Fruit fly (Drosophila melanogaster) whole organism, prepupa: ENCODE measurements around the gene Ankle2.
A peak's percentile ranks its signal among the peaks of the same experiment; 100 is the strongest.

ENCODE experiments used
- Blimp-1 ChIP-seq: fragments of 200-800 bp; sonication (Bioruptor generic); optimal IDR thresholded peaks from 3 replicates; lab custom pipeline; 2017; ENCODE audit warnings: missing biosample characterization, missing genetic modification characterization, mild to moderate bottlenecking, moderate library complexity, missing genetic modification reagents
- CG10631 ChIP-seq: fragments of 200-800 bp; sonication (Bioruptor generic); optimal IDR thresholded peaks from 2 replicates; lab custom pipeline; 2016; ENCODE audit warnings: missing biosample characterization, missing genetic modification characterization
- CG10669 ChIP-seq: fragments of 200-800 bp; sonication (Bioruptor generic); optimal IDR thresholded peaks from 3 replicates; lab custom pipeline; 2018; ENCODE audit warnings: missing biosample characterization, mild to moderate bottlenecking, missing genetic modification characterization, moderate library complexity
- CG11294 ChIP-seq: fragments of 200-800 bp; sonication (Bioruptor generic); IDR thresholded peaks from 2 replicates; pipeline ENCODE4 v1.3.6; 2022; ENCODE audit warnings: missing biosample characterization, missing genetic modification characterization
- CG11902 ChIP-seq: fragments of 200-800 bp; sonication (Bioruptor generic); optimal IDR thresholded peaks from 3 replicates; lab custom pipeline; 2016; ENCODE audit warnings: missing biosample characterization, missing genetic modification characterization
- CG15336 ChIP-seq: fragments of 200-800 bp; sonication (Bioruptor generic); IDR thresholded peaks from 2 replicates; pipeline ENCODE4 v1.3.6; 2022; ENCODE audit warnings: missing biosample characterization, missing genetic modification characterization
- CG1621 ChIP-seq: fragments of 200-800 bp; sonication (Bioruptor generic); optimal IDR thresholded peaks from 3 replicates; lab custom pipeline; 2018; ENCODE audit warnings: missing biosample characterization, mild to moderate bottlenecking, missing genetic modification characterization
- CG16779 ChIP-seq: fragments of 200-800 bp; sonication (Bioruptor generic); optimal IDR thresholded peaks from 3 replicates; lab custom pipeline; 2017; ENCODE audit warnings: missing biosample characterization, mild to moderate bottlenecking, missing genetic modification characterization
- CG3032 ChIP-seq: fragments of 200-800 bp; optimal IDR thresholded peaks from 2 replicates; lab custom pipeline; 2019; ENCODE audit warnings: missing biosample characterization, mild to moderate bottlenecking, missing genetic modification characterization, moderate library complexity
- CG31627 ChIP-seq: fragments of 200-800 bp; sonication (Bioruptor generic); optimal IDR thresholded peaks from 3 replicates; lab custom pipeline; 2016; ENCODE audit warnings: missing biosample characterization, missing genetic modification characterization
- CG34406 ChIP-seq: fragments of 200-800 bp; sonication (Bioruptor generic); optimal IDR thresholded peaks from 3 replicates; lab custom pipeline; 2016; ENCODE audit warnings: missing biosample characterization, missing genetic modification characterization
- CG3919 ChIP-seq: fragments of 200-800 bp; sonication (Bioruptor generic); optimal IDR thresholded peaks from 3 replicates; lab custom pipeline; 2016; ENCODE audit warnings: missing biosample characterization, missing genetic modification characterization
- CG6276 ChIP-seq: fragments of 200-800 bp; sonication (Bioruptor generic); optimal IDR thresholded peaks from 2 replicates; lab custom pipeline; 2017; ENCODE audit warnings: missing biosample characterization, mild to moderate bottlenecking, missing genetic modification characterization
- CG6792 ChIP-seq: fragments of 200-800 bp; sonication (Bioruptor generic); optimal IDR thresholded peaks from 3 replicates; lab custom pipeline; 2016; ENCODE audit warnings: missing biosample characterization, missing genetic modification characterization
- CG6808 ChIP-seq: fragments of 200-800 bp; sonication (Bioruptor generic); optimal IDR thresholded peaks from 3 replicates; lab custom pipeline; 2017; ENCODE audit warnings: missing biosample characterization, missing genetic modification characterization, mild to moderate bottlenecking, moderate library complexity, missing genetic modification reagents
- CG6854 ChIP-seq: fragments of 200-800 bp; sonication (Bioruptor generic); optimal IDR thresholded peaks from 2 replicates; lab custom pipeline; 2017; ENCODE audit warnings: missing biosample characterization, mild to moderate bottlenecking, missing genetic modification characterization
- CG7368 ChIP-seq: fragments of 200-800 bp; sonication (Bioruptor generic); optimal IDR thresholded peaks from 3 replicates; lab custom pipeline; 2016; ENCODE audit warnings: missing biosample characterization, missing genetic modification characterization
- CG8319 ChIP-seq: fragments of 200-800 bp; sonication (Bioruptor generic); optimal IDR thresholded peaks from 3 replicates; lab custom pipeline; 2016; ENCODE audit warnings: missing biosample characterization, missing genetic modification characterization
- CG8632 ChIP-seq: fragments of 200-800 bp; sonication (Bioruptor generic); optimal IDR thresholded peaks from 3 replicates; lab custom pipeline; 2016; ENCODE audit warnings: missing biosample characterization, missing genetic modification characterization
- CG9139 ChIP-seq: fragments of 200-800 bp; sonication (Bioruptor generic); optimal IDR thresholded peaks from 3 replicates; lab custom pipeline; 2017; ENCODE audit warnings: missing biosample characterization, mild to moderate bottlenecking, missing genetic modification characterization
- Eip75B ChIP-seq: fragments of 200-800 bp; sonication (Bioruptor generic); optimal IDR thresholded peaks from 3 replicates; lab custom pipeline; 2016; ENCODE audit warnings: missing biosample characterization, missing genetic modification characterization
- Eip78C ChIP-seq: fragments of 200-800 bp; sonication (Bioruptor generic); peaks from one replicate; lab custom pipeline; 2016; ENCODE audit warnings: missing biosample characterization, missing genetic modification characterization
- Ets21C ChIP-seq: fragments of 200-800 bp; sonication (Bioruptor generic); optimal IDR thresholded peaks from 3 replicates; lab custom pipeline; 2016; ENCODE audit warnings: missing biosample characterization, missing genetic modification characterization
- Ets96B ChIP-seq: fragments of 200-800 bp; optimal IDR thresholded peaks from 2 replicates; lab custom pipeline; 2019; ENCODE audit warnings: missing biosample characterization, mild to moderate bottlenecking, missing genetic modification characterization, moderate library complexity
- Gug ChIP-seq: fragments of 200-800 bp; sonication (Bioruptor generic); IDR thresholded peaks from 2 replicates; pipeline ENCODE4 v1.3.6; 2022; ENCODE audit warnings: missing biosample characterization, missing genetic modification characterization
- Hr38 ChIP-seq: sonication (Bioruptor generic); optimal IDR thresholded peaks from 2 replicates; lab custom pipeline; 2016; ENCODE audit warnings: missing biosample characterization, missing genetic modification characterization
- Hr39 ChIP-seq: fragments of 200-800 bp; sonication (Bioruptor generic); optimal IDR thresholded peaks from 2 replicates; lab custom pipeline; 2016; ENCODE audit warnings: missing biosample characterization, missing genetic modification characterization
- Hr4 ChIP-seq: fragments of 200-800 bp; sonication (Bioruptor generic); optimal IDR thresholded peaks from 3 replicates; lab custom pipeline; 2016; ENCODE audit warnings: missing biosample characterization, missing genetic modification characterization
- Lpt ChIP-seq: fragments of 200-800 bp; sonication (Bioruptor generic); optimal IDR thresholded peaks from 3 replicates; lab custom pipeline; 2016; ENCODE audit warnings: missing biosample characterization, missing genetic modification characterization
- OdsH ChIP-seq: fragments of 200-800 bp; sonication (Bioruptor generic); optimal IDR thresholded peaks from 3 replicates; lab custom pipeline; 2016; ENCODE audit warnings: missing biosample characterization, missing genetic modification characterization
- Smox ChIP-seq: fragments of 200-800 bp; sonication (Bioruptor generic); optimal IDR thresholded peaks from 3 replicates; lab custom pipeline; 2016; ENCODE audit warnings: missing biosample characterization, missing genetic modification characterization
- Sox102F ChIP-seq: fragments of 200-800 bp; sonication (Bioruptor generic); optimal IDR thresholded peaks from 2 replicates; lab custom pipeline; 2016; ENCODE audit warnings: missing biosample characterization, mild to moderate bottlenecking, missing genetic modification characterization
- Sox14 ChIP-seq: fragments of 200-800 bp; sonication (Bioruptor generic); optimal IDR thresholded peaks from 3 replicates; lab custom pipeline; 2016; ENCODE audit warnings: missing biosample characterization, missing genetic modification characterization
- Sox15 ChIP-seq: fragments of 200-800 bp; sonication (Bioruptor generic); optimal IDR thresholded peaks from 3 replicates; lab custom pipeline; 2016; ENCODE audit warnings: missing biosample characterization, missing genetic modification characterization
- achi ChIP-seq: fragments of 200-800 bp; sonication (Bioruptor generic); optimal IDR thresholded peaks from 3 replicates; lab custom pipeline; 2016; ENCODE audit warnings: missing biosample characterization, missing genetic modification characterization
- cyc ChIP-seq: fragments of 200-800 bp; sonication (Bioruptor generic); optimal IDR thresholded peaks from 3 replicates; lab custom pipeline; 2016; ENCODE audit warnings: missing biosample characterization, missing genetic modification characterization
- dac ChIP-seq: fragments of 200-800 bp; sonication (Bioruptor generic); optimal IDR thresholded peaks from 2 replicates; lab custom pipeline; 2017; ENCODE audit warnings: missing biosample characterization, mild to moderate bottlenecking, missing genetic modification characterization
- eg ChIP-seq: fragments of 200-800 bp; sonication (Bioruptor generic); IDR thresholded peaks from 3 replicates; pipeline ENCODE4 v1.3.6; 2022; ENCODE audit warnings: missing biosample characterization, missing genetic modification characterization
- esn ChIP-seq: fragments of 200-800 bp; sonication (Bioruptor generic); optimal IDR thresholded peaks from 2 replicates; lab custom pipeline; 2016; ENCODE audit warnings: missing biosample characterization, mild to moderate bottlenecking, missing genetic modification characterization, moderate library complexity
- fd59A ChIP-seq: fragments of 200-800 bp; sonication (Bioruptor generic); optimal IDR thresholded peaks from 2 replicates; lab custom pipeline; 2017; ENCODE audit warnings: missing biosample characterization, mild to moderate bottlenecking, missing genetic modification characterization, missing genetic modification reagents
- fd85E ChIP-seq: fragments of 200-800 bp; sonication (Bioruptor generic); optimal IDR thresholded peaks from 3 replicates; lab custom pipeline; 2016; ENCODE audit warnings: missing biosample characterization, missing genetic modification characterization
- lz ChIP-seq: fragments of 200-800 bp; sonication (Bioruptor generic); optimal IDR thresholded peaks from 3 replicates; lab custom pipeline; 2016; ENCODE audit warnings: missing biosample characterization, missing genetic modification characterization
- net ChIP-seq: fragments of 200-800 bp; sonication (Bioruptor generic); optimal IDR thresholded peaks from 3 replicates; lab custom pipeline; 2016; ENCODE audit warnings: missing biosample characterization, missing genetic modification characterization
- pdm3 ChIP-seq: fragments of 200-800 bp; sonication (Bioruptor generic); optimal IDR thresholded peaks from 3 replicates; lab custom pipeline; 2016; ENCODE audit warnings: missing biosample characterization, missing genetic modification characterization
- salr ChIP-seq, 2 experiments: fragments of 200-800 bp; sonication (Bioruptor generic); optimal IDR thresholded peaks; 3 replicates each; lab custom pipeline; 2016 to 2018; ENCODE audit warnings: missing biosample characterization in 2 of 2, missing genetic modification characterization in 2 of 2, mild to moderate bottlenecking in 1 of 2
- spab ChIP-seq: fragments of 200-800 bp; sonication (Bioruptor generic); optimal IDR thresholded peaks from 2 replicates; lab custom pipeline; 2017; ENCODE audit warnings: missing biosample characterization, mild to moderate bottlenecking, missing genetic modification characterization, missing genetic modification reagents
- vri ChIP-seq: fragments of 200-800 bp; sonication (Bioruptor generic); optimal IDR thresholded peaks from 3 replicates; lab custom pipeline; 2016; ENCODE audit warnings: missing biosample characterization, mild to moderate bottlenecking, missing genetic modification characterization

Gene Ankle2

dm6 chrX:17561130-17561942 is 17.7 kb downstream of the Ankle2 start, which contains the start of gene CG43658 (continued):
- TF ChIP-seq CG8632 (peak; percentile 92), Hr39 (peak; percentile 78), CG9139 (peak; percentile 94), CG31627 (GFP tag; lab: Kevin White, UChicago) (peak; percentile 79), dac (GFP tag; lab: Kevin White, UChicago) (peak; percentile 88), Sox14 (GFP tag; lab: Kevin White, UChicago) (peak; percentile 90), CG11902 (GFP tag; lab: Kevin White, UChicago) (peak; percentile 83), fd59A (GFP tag; lab: Kevin White, UChicago) (peak; percentile 94), Hr38 (GFP tag; lab: Kevin White, UChicago) (no peak), CG10669 (GFP tag; lab: Kevin White, UChicago) (peak; percentile 95), Hr4 (GFP tag; lab: Kevin White, UChicago) (peak; percentile 91), CG34406 (GFP tag; lab: Kevin White, UChicago) (peak; percentile 91), Lpt (GFP tag; lab: Kevin White, UChicago) (peak; percentile 90), esn (peak; percentile 90), CG6792 (peak; percentile 93), Eip78C (GFP tag; lab: Kevin White, UChicago) (peak; percentile 99), lz (peak; percentile 89), pdm3 (GFP tag; lab: Kevin White, UChicago) (peak; percentile 93), CG16779 (peak; percentile 94), achi (peak; percentile 94), cyc (GFP tag; lab: Kevin White, UChicago) (peak; percentile 85), Smox (GFP tag; lab: Kevin White, UChicago) (peak; percentile 91), Sox15 (GFP tag; lab: Kevin White, UChicago) (peak; percentile 86), eg (peak; percentile 85), fd85E (GFP tag; lab: Kevin White, UChicago) (peak; percentile 84), OdsH (GFP tag; lab: Kevin White, UChicago) (peak; percentile 94)

DNA sequence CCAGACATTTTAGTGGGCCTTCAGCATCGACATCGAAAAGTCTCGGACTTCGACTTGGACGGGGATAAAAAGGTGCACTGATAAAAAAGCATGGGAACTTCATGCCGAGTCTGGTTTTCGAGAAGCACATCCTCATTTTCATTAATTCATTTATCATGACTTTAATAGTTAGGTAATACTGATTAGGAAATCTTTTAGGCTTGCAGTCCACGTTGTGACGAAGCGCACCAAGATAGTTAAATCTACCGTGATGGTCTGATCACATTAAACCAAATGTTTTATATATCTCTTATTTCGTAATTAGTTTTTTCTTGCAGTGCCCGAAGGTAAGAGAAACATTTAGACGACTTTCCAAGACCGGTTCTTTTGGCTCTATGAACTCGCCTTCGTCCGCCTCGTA is 20.3 kb downstream of the Ankle2 start:
- TF ChIP-seq CG3919 (GFP tag; lab: Kevin White, UChicago) (peak; percentile 57), lz (no peak), Blimp-1 (GFP tag; lab: Kevin White, UChicago) (no peak), achi (peak; percentile 64), Sox15 (GFP tag; lab: Kevin White, UChicago) (no peak), Eip75B (GFP tag; lab: Kevin White, UChicago) (peak; percentile 59), Lpt (GFP tag; lab: Kevin White, UChicago) (peak; percentile 60), pdm3 (GFP tag; lab: Kevin White, UChicago) (peak; percentile 44), salr (GFP tag; optimal IDR thresholded peaks at IDR 0.05; lab: Kevin White, UChicago) (peak; percentile 54 to 58), CG3032 (tag; lab: Kevin White, UChicago) (peak; percentile 80), CG34406 (GFP tag; lab: Kevin White, UChicago) (peak; percentile 6), CG15336 (GFP tag; lab: Robert Waterston, UW) (peak; percentile 53), Ets21C (GFP tag; lab: Kevin White, UChicago) (no peak), Sox102F (GFP tag; lab: Kevin White, UChicago) (no peak), CG6792 (peak; percentile 39), Ets96B (tag; lab: Kevin White, UChicago) (peak; percentile 74), vri (GFP tag; lab: Kevin White, UChicago) (no peak), Sox14 (GFP tag; lab: Kevin White, UChicago) (peak; percentile 63), CG6276 (GFP tag; lab: Kevin White, UChicago) (peak; percentile 52), esn (peak; percentile 7), net (GFP tag; lab: Kevin White, UChicago) (peak; percentile 44), CG6808 (GFP tag; lab: Kevin White, UChicago) (peak; percentile 86), OdsH (GFP tag; lab: Kevin White, UChicago) (peak; percentile 39), CG6854 (GFP tag; lab: Kevin White, UChicago) (no peak), CG8319 (GFP tag; lab: Kevin White, UChicago) (no peak), Gug (GFP tag; lab: Robert Waterston, UW) (no peak), spab (peak; percentile 71), eg (0 out of 3 replicates have a peak, but pooled peaks have one; percentile 18), CG1621 (peak; percentile 68), Hr38 (GFP tag; lab: Kevin White, UChicago) (no peak), cyc (GFP tag; lab: Kevin White, UChicago) (no peak), CG7368 (peak; percentile 3), CG10631 (GFP tag; lab: Kevin White, UChicago) (peak; percentile 71), CG16779 (peak; percentile 6), CG11294 (GFP tag; lab: Robert Waterston, UW) (no peak), CG9139 (peak; percentile 66)
